Fruit fly (Drosophila melanogaster) whole organism, wandering third instar larva: ENCODE data around the gene Rbcn-3B.

Source experiments
- Abd-B ChIP-seq: fragments of >200 bp; optimal IDR thresholded peaks from 2 replicates; lab custom pipeline; 2017; ENCODE audit warnings: missing biosample characterization, missing genetic modification characterization
- CG32264 ChIP-seq: fragments of 200-800 bp; sonication (Bioruptor generic); optimal IDR thresholded peaks from 2 replicates; lab custom pipeline; 2016; ENCODE audit warnings: missing biosample characterization, missing genetic modification characterization
- CG9705 ChIP-seq: fragments of 200-800 bp; sonication (Bioruptor generic); optimal IDR thresholded peaks from 2 replicates; lab custom pipeline; 2018; ENCODE audit warnings: missing biosample characterization, mild to moderate bottlenecking, missing genetic modification characterization
- Dfd ChIP-seq: fragments of >200 bp; optimal IDR thresholded peaks from 2 replicates; lab custom pipeline; 2017; ENCODE audit warnings: missing biosample characterization, missing genetic modification characterization
- Dif ChIP-seq: fragments of 200-275, 200-300 bp; sonication (Bioruptor generic); optimal IDR thresholded peaks from 2 replicates; lab custom pipeline; 2018; ENCODE audit warnings: missing biosample characterization, missing genetic modification characterization; ENCODE audit not compliant: partially characterized antibody
- GATAd ChIP-seq: sonication (Bioruptor generic); optimal IDR thresholded peaks from 2 replicates; lab custom pipeline; 2016; ENCODE audit warnings: missing biosample characterization, missing genetic modification characterization
- HLH106 ChIP-seq: fragments of 200-800 bp; optimal IDR thresholded peaks from 3 replicates; lab custom pipeline; 2019; ENCODE audit warnings: missing biosample characterization, mild to moderate bottlenecking, missing genetic modification characterization, moderate library complexity
- Hnf4 ChIP-seq: fragments of 200-800 bp; sonication (Bioruptor generic); optimal IDR thresholded peaks from 2 replicates; lab custom pipeline; 2016; ENCODE audit warnings: missing biosample characterization, mild to moderate bottlenecking, missing genetic modification characterization
- Hr83 ChIP-seq: fragments of 200-300 bp; sonication (Bioruptor generic); optimal IDR thresholded peaks from 2 replicates; lab custom pipeline; 2016; ENCODE audit warnings: missing biosample characterization, mild to moderate bottlenecking, missing genetic modification characterization, moderate library complexity; ENCODE audit not compliant: poor library complexity, severe bottlenecking
- Jra ChIP-seq: sonication (Bioruptor generic); optimal IDR thresholded peaks from 2 replicates; lab custom pipeline; 2016; ENCODE audit warnings: missing biosample characterization, missing genetic modification characterization
- Mio ChIP-seq: sonication (Bioruptor generic); optimal IDR thresholded peaks from 2 replicates; lab custom pipeline; 2016; ENCODE audit warnings: missing biosample characterization, missing genetic modification characterization
- Myc ChIP-seq: fragments of >200 bp; optimal IDR thresholded peaks from 2 replicates; lab custom pipeline; 2017
- OdsH ChIP-seq: fragments of 200-800 bp; sonication (Bioruptor generic); optimal IDR thresholded peaks from 2 replicates; lab custom pipeline; 2016; ENCODE audit warnings: missing biosample characterization, mild to moderate bottlenecking, missing genetic modification characterization
- Rel ChIP-seq, 2 experiments: fragments of 200-800 bp; sonication (Bioruptor generic) in 1 of 2; optimal IDR thresholded peaks; 2 replicates in 1 of 2; 3 replicates in 1 of 2; lab custom pipeline; 2016 to 2019; ENCODE audit warnings: mild to moderate bottlenecking in 2 of 2, missing biosample characterization in 2 of 2, missing genetic modification characterization in 2 of 2, moderate library complexity in 1 of 2
- Sp1 ChIP-seq: fragments of 200-800 bp; sonication (Bioruptor generic); optimal IDR thresholded peaks from 3 replicates; lab custom pipeline; 2019; ENCODE audit warnings: missing biosample characterization, mild to moderate bottlenecking, missing genetic modification characterization, moderate library complexity
- Vsx2 ChIP-seq: fragments of 200-300, 225-300 bp; sonication (Bioruptor generic); optimal IDR thresholded peaks from 2 replicates; lab custom pipeline; 2018; ENCODE audit warnings: missing biosample characterization, missing genetic modification characterization; ENCODE audit not compliant: partially characterized antibody
- br ChIP-seq: fragments of 200-800 bp; sonication (Bioruptor generic); optimal IDR thresholded peaks from 2 replicates; lab custom pipeline; 2016; ENCODE audit warnings: missing biosample characterization, missing genetic modification characterization
- brk ChIP-seq: fragments of 200-800 bp; sonication (Bioruptor generic); optimal IDR thresholded peaks from 2 replicates; lab custom pipeline; 2016; ENCODE audit warnings: missing biosample characterization, mild to moderate bottlenecking, missing genetic modification characterization
- dl ChIP-seq, 2 experiments: fragments of 175-275, 200-275 bp in 1 of 2; fragments of 200-275 bp in 1 of 2; sonication (Bioruptor generic); optimal IDR thresholded peaks; lab custom pipeline; 2018; ENCODE audit warnings: mild to moderate bottlenecking in 2 of 2, missing biosample characterization in 2 of 2, missing genetic modification characterization in 2 of 2, moderate library complexity in 2 of 2; ENCODE audit not compliant: partially characterized antibody in 2 of 2, insufficient read depth in 1 of 2
- dsf ChIP-seq: sonication (Bioruptor generic); optimal IDR thresholded peaks from 2 replicates; lab custom pipeline; 2016; ENCODE audit warnings: missing biosample characterization, missing genetic modification characterization, borderline replicate concordance
- ey ChIP-seq: fragments of 200-800 bp; sonication (Bioruptor generic); optimal IDR thresholded peaks from 2 replicates; lab custom pipeline; 2016; ENCODE audit warnings: missing biosample characterization, missing genetic modification characterization
- foxo ChIP-seq, 2 experiments: fragments of 200-800 bp; sonication (Bioruptor generic); optimal IDR thresholded peaks; 2 replicates in 1 of 2; 3 replicates in 1 of 2; lab custom pipeline; 2016 to 2017; ENCODE audit warnings: missing biosample characterization in 2 of 2, missing genetic modification characterization in 2 of 2
- fru ChIP-seq: fragments of 200-800 bp; sonication (Bioruptor generic); optimal IDR thresholded peaks from 3 replicates; lab custom pipeline; 2016; ENCODE audit warnings: missing biosample characterization, mild to moderate bottlenecking, missing genetic modification characterization
- h ChIP-seq: fragments of 200-800 bp; sonication (Bioruptor generic); optimal IDR thresholded peaks from 3 replicates; lab custom pipeline; 2016; ENCODE audit warnings: missing biosample characterization, mild to moderate bottlenecking, missing genetic modification characterization
- lola ChIP-seq: fragments of >200 bp; optimal IDR thresholded peaks from 2 replicates; lab custom pipeline; 2017; ENCODE audit warnings: missing biosample characterization, missing genetic modification characterization
- pan ChIP-seq: fragments of >200 bp; optimal IDR thresholded peaks from 2 replicates; lab custom pipeline; 2017
- psq ChIP-seq: fragments of 200-800 bp; sonication (Bioruptor generic); optimal IDR thresholded peaks from 3 replicates; lab custom pipeline; 2017; ENCODE audit warnings: missing biosample characterization, mild to moderate bottlenecking, missing genetic modification characterization, moderate library complexity
- rgr ChIP-seq: fragments of 200-800 bp; sonication (Bioruptor generic); optimal IDR thresholded peaks from 3 replicates; lab custom pipeline; 2016; ENCODE audit warnings: missing biosample characterization, mild to moderate bottlenecking, missing genetic modification characterization
- sage ChIP-seq: fragments of 200-800 bp; sonication (Bioruptor generic); optimal IDR thresholded peaks from 2 replicates; lab custom pipeline; 2016; ENCODE audit warnings: missing biosample characterization, mild to moderate bottlenecking, missing genetic modification characterization
- sv ChIP-seq: fragments of 200-800 bp; sonication (Bioruptor generic); optimal IDR thresholded peaks from 3 replicates; lab custom pipeline; 2016; ENCODE audit warnings: missing biosample characterization, missing genetic modification characterization
- usp ChIP-seq: fragments of >200 bp; optimal IDR thresholded peaks from 2 replicates; lab custom pipeline; 2017; ENCODE audit warnings: missing biosample characterization, missing genetic modification characterization
- woc ChIP-seq: sonication (Bioruptor generic); optimal IDR thresholded peaks from 2 replicates; lab custom pipeline; 2016; ENCODE audit warnings: missing biosample characterization, mild to moderate bottlenecking, missing genetic modification characterization

Gene Rbcn-3B

DNA sequence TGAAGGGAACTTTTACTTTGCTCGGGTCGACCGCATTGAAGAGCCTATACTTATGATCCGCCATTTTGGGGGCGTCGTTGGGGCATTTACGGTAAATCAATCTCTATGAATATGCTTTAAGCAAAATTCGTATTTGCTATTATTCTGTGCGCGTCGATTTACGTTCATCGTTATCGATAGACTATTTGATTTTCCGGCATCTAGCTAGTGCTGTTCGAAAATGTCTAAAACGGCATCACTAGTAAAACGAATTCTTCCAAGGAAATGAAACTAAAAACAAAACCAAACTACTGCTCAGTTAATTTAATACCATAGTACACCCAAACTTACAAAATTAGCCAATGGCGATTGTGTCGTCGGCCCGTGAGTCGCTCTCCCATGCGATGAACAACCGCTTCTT is 43.0 kb upstream of the Rbcn-3B start, which contains the start of the genes Gcna and MED18:
Gene Gcna (minus strand): TSS at position 163 of the 400 bp plus-strand sequence.
Gene MED18 (plus strand): TSS at position 237 of the 400 bp plus-strand sequence.
- TF ChIP-seq fru: no peak
- TF ChIP-seq Myc (lab: Kevin White, UChicago): peak; percentile 56

DNA sequence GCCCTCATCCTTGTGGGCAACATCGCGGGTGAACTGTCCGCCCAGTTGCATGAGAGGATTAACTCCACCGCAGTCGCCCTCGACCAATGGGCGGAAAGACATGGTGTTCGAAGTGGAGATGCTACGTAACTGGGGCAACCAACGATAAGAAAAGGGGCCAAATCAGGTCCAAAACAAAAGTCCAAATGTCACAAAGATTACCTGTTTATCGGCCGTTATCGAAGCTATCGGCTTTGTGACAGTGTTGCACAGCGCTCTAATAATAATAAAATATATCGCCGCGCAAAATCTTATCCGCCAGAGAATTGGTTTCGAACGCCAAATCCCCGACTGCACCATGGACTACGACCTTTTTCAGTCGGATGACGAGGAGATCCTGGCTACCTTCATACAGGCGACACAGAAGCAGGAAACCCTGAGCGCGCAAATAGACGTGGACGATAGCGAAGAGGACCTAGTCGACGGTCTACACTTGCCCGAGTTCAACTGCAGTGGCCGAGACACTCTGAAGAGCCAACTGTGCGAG is 40.1 kb upstream of the Rbcn-3B start, which contains the start of the genes CG14803 and Pex5:
Gene CG14803 (plus strand): TSS at position 285 of the 526 bp plus-strand sequence.
Gene Pex5 (minus strand): TSS at position 476 of the 526 bp plus-strand sequence.
- no peak for TF ChIP-seq Rel (GFP tag; optimal IDR thresholded peaks at IDR 0.05; lab: Kevin White, UChicago)
- peak; percentile 37 for TF ChIP-seq Rel (tag; optimal IDR thresholded peaks at IDR 0.05; lab: Kevin White, UChicago)
- TF ChIP-seq Sp1 (GFP tag; lab: Kevin White, UChicago): peak; percentile 23
- TF ChIP-seq psq (GFP tag; lab: Kevin White, UChicago): peak; percentile 16
- no peak for TF ChIP-seq Myc (lab: Kevin White, UChicago)
- TF ChIP-seq Mio: no peak

- TF ChIP-seq Sp1 (GFP tag; lab: Kevin White, UChicago) (peak; percentile 15), dl (GFP tag; optimal IDR thresholded peaks at IDR 0.05; lab: Kevin White, UChicago; ENCODE audit: insufficient read depth in 1 of 2, partially characterized antibody in 2 of 2) (no peak)
Measured at dm6 chrX:1873515-1874126, 35.1 kb upstream of the Rbcn-3B start, which contains the start of the genes Pgam5 and Vps26. TSS of gene Pgam5 (minus strand) at chrX:1873565. TSS of gene Vps26 (plus strand) at chrX:1873853.

DNA sequence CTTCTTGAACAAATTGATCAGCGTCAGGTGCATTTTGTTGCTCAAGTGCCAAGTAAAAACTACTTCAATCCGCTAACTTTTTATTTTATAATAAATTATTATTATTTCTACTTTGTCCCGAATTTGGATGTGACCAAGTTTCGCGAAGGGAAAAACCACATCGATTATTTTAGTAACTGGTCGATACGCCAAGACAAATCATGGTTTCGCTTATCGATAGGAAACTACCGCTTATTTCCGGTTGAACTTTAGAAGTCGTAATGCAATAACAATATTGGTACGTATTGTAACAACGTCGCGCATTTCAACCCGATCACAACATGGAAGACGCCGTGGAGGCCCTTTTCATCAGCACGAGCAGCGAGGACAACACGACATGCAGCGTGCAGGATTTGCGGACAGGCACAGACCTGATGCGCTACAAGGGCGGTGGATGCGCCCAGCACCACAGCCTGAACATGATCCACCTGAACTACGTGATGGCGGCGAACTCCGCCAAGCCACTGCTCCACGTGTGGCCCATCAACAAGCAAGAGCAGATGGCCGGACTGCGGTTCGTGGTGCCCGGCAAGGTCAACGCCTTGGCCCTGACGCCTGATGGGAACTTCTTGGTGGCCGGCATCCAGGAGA is 31.5 kb upstream of the Rbcn-3B start, which contains the start of the genes CG14817 and CG14805:
Gene CG14817 (minus strand): TSS at position 164 of the 630 bp plus-strand sequence.
Gene CG14805 (plus strand): TSS at position 211 of the 630 bp plus-strand sequence.
- TF ChIP-seq Abd-B (GFP tag; lab: Kevin White, UChicago) (no peak), Vsx2 (GFP tag; lab: Kevin White, UChicago) (no peak), woc (GFP tag; lab: Kevin White, UChicago) (no peak), Rel (GFP tag; optimal IDR thresholded peaks at IDR 0.05; lab: Kevin White, UChicago) (peak; percentile 23), Rel (tag; optimal IDR thresholded peaks at IDR 0.05; lab: Kevin White, UChicago) (peak; percentile 62), OdsH (GFP tag; lab: Kevin White, UChicago) (peak; percentile 55), Hnf4 (GFP tag; lab: Kevin White, UChicago) (no peak), br (GFP tag; lab: Kevin White, UChicago) (no peak), h (GFP tag; lab: Kevin White, UChicago) (no peak), rgr (peak; percentile 82), psq (GFP tag; lab: Kevin White, UChicago) (no peak), dsf (GFP tag; lab: Kevin White, UChicago) (no peak), Dif (no peak), CG9705 (peak; percentile 66), CG32264 (no peak), sage (no peak), Hr83 (peak; percentile 15), Sp1 (GFP tag; lab: Kevin White, UChicago) (peak; percentile 82), HLH106 (tag; lab: Kevin White, UChicago) (peak; percentile 61), foxo (GFP tag; optimal IDR thresholded peaks at IDR 0.05; lab: Kevin White, UChicago) (peak in 1 of 2 experiments; percentile 39), brk (no peak)
- TF ChIP-seq, all 38 proteins: peak for 8

DNA sequence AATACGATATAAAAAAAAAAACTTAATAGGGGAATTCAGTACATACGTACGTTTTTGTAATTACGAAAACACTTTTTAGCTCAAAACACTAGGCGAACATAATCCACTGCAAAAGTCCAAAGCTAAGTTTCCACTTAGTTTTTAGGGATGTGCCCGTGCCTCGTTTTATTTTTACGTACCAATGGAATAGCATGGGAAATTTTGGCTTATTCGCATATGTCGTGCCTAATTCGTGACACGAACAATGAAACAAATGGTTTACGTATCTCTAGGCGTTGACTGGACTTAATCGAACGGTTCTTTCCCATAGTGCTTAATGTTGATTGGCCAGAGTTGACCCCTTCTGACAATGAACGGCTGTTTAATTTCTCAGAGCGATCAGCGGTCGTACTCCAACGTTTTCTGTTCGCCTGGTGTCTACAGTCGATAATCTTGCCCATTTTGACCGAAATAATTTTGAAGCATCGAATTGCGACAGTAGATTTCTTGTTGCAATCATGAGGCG is 29.1 kb upstream of the Rbcn-3B start, which contains the start of gene CG14818:
Gene CG14818 (minus strand): TSS at position 169 of the 505 bp plus-strand sequence.
- TF ChIP-seq rgr (peak; percentile 66), Dfd (no peak), pan (lab: Kevin White, UChicago) (no peak), ey (GFP tag; lab: Kevin White, UChicago) (peak; percentile 59), h (GFP tag; lab: Kevin White, UChicago) (peak; percentile 66), usp (no peak), Vsx2 (GFP tag; lab: Kevin White, UChicago) (no peak), sv (GFP tag; lab: Kevin White, UChicago) (peak; percentile 47), Sp1 (GFP tag; lab: Kevin White, UChicago) (peak; percentile 56), fru (peak; percentile 46), dsf (GFP tag; lab: Kevin White, UChicago) (no peak), GATAd (GFP tag; lab: Kevin White, UChicago) (no peak), HLH106 (tag; lab: Kevin White, UChicago) (peak; percentile 61), Abd-B (GFP tag; lab: Kevin White, UChicago) (no peak), sage (no peak), psq (GFP tag; lab: Kevin White, UChicago) (peak; percentile 15), Dif (no peak), Hnf4 (GFP tag; lab: Kevin White, UChicago) (no peak), Jra (GFP tag; lab: Kevin White, UChicago) (no peak), Rel (GFP tag; optimal IDR thresholded peaks at IDR 0.05; lab: Kevin White, UChicago) (no peak), Rel (tag; optimal IDR thresholded peaks at IDR 0.05; lab: Kevin White, UChicago) (peak; percentile 58), Myc (lab: Kevin White, UChicago) (no peak), CG32264 (no peak), CG9705 (peak; percentile 45), lola (GFP tag; lab: Kevin White, UChicago) (no peak), foxo (GFP tag; optimal IDR thresholded peaks at IDR 0.05; lab: Kevin White, UChicago) (peak in 1 of 2 experiments; percentile 67), OdsH (GFP tag; lab: Kevin White, UChicago) (peak; percentile 14), br (GFP tag; lab: Kevin White, UChicago) (peak; percentile 30), Mio (no peak)
- TF ChIP-seq, all 38 proteins: peak for 13
